Worm (Caenorhabditis elegans) whole organism, L4/young adult: Measurements from ENCODE around the gene vem-1.

Experiments used
- W03F9.2 ChIP-seq: fragments of 150-350 bp; optimal IDR thresholded peaks from 2 replicates; lab custom pipeline; 2014; ENCODE audit warnings: missing biosample characterization, missing genetic modification characterization
- him-1 ChIP-seq: sonication (generic microtip); optimal IDR thresholded peaks from 2 replicates; lab custom pipeline; 2016; ENCODE audit warnings: missing genotype, missing genetic modification reagents, missing genetic modification characterization, missing compliant biosample characterization

ce11 chrX:8084669-8085068, 3.7 kb downstream of the vem-1 start:
- no peak for TF ChIP-seq W03F9.2 (tag; lab: Kevin White, UChicago)
- no peak for TF ChIP-seq him-1 (tag; lab: Kevin White, UChicago)
